Worm (Caenorhabditis elegans) whole organism, young adult: Measurements from ENCODE around the gene Y116F11B.7.

ENCODE experiments used
- F49E8.2 ChIP-seq: sonication (generic microtip); optimal IDR thresholded peaks from 3 replicates; lab custom pipeline; 2017; ENCODE audit warnings: missing genetic modification characterization, mild to moderate bottlenecking, missing compliant biosample characterization, antibody characterized with exemption, moderate library complexity; ENCODE audit not compliant: insufficient read depth
- K12H6.12 ChIP-seq: fragments of 200-800 bp; sonication (Bioruptor generic); optimal IDR thresholded peaks from 2 replicates; lab custom pipeline; 2018; ENCODE audit warnings: mild to moderate bottlenecking, missing genetic modification characterization, missing compliant biosample characterization
- attf-3 ChIP-seq: fragments of 200-800 bp; sonication (Bioruptor generic); conservative IDR thresholded peaks from 2 replicates; pipeline ENCODE4 v1.3.6; 2022; ENCODE audit warnings: missing genetic modification reagents, missing genetic modification characterization, missing compliant biosample characterization
- chd-7 ChIP-seq: sonication (generic microtip); optimal IDR thresholded peaks from 2 replicates; lab custom pipeline; 2016; ENCODE audit warnings: mild to moderate bottlenecking, missing genetic modification characterization, moderate library complexity, missing compliant biosample characterization
- dpl-1 ChIP-seq: fragments of 150-350 bp; optimal IDR thresholded peaks from 2 replicates; lab custom pipeline; 2014; ENCODE audit warnings: missing biosample characterization, missing genetic modification reagents, missing genetic modification characterization
- egl-44 ChIP-seq: fragments of 200-800 bp; sonication (Bioruptor generic); IDR thresholded peaks from 2 replicates; pipeline ENCODE4 v1.3.6; 2022; ENCODE audit warnings: missing genetic modification reagents, missing genetic modification characterization, missing compliant biosample characterization
- hlh-12 ChIP-seq: sonication (generic microtip); optimal IDR thresholded peaks from 2 replicates; lab custom pipeline; 2016; ENCODE audit warnings: missing genetic modification characterization, missing compliant biosample characterization
- lin-26 ChIP-seq: fragments of 200-800 bp; sonication (Bioruptor generic); IDR thresholded peaks from 2 replicates; pipeline ENCODE4 v1.3.6; 2022; ENCODE audit warnings: missing genetic modification reagents, missing genetic modification characterization, missing compliant biosample characterization
- lin-54 ChIP-seq: fragments of 200-800 bp; sonication (Bioruptor generic); optimal IDR thresholded peaks from 2 replicates; lab custom pipeline; 2018; ENCODE audit warnings: mild to moderate bottlenecking, missing genetic modification characterization, missing compliant biosample characterization
- madf-10 ChIP-seq: sonication (generic microtip); optimal IDR thresholded peaks from 2 replicates; lab custom pipeline; 2016; ENCODE audit warnings: mild to moderate bottlenecking, missing genetic modification characterization, missing compliant biosample characterization
- madf-6 ChIP-seq: fragments of 200-800 bp; sonication (Bioruptor generic); IDR thresholded peaks from 2 replicates; pipeline ENCODE4 v1.3.6; 2022; ENCODE audit warnings: missing genetic modification reagents, missing genetic modification characterization, missing compliant biosample characterization
- nhr-80 ChIP-seq: sonication (generic microtip); optimal IDR thresholded peaks from 2 replicates; lab custom pipeline; 2016; ENCODE audit warnings: missing genetic modification characterization, missing compliant biosample characterization
- pha-4 ChIP-seq: fragments of 150-350 bp; sonication (generic microtip); optimal IDR thresholded peaks from 2 replicates; lab custom pipeline; 2014; ENCODE audit warnings: missing biosample characterization, missing genetic modification reagents, missing genetic modification characterization

DNA sequence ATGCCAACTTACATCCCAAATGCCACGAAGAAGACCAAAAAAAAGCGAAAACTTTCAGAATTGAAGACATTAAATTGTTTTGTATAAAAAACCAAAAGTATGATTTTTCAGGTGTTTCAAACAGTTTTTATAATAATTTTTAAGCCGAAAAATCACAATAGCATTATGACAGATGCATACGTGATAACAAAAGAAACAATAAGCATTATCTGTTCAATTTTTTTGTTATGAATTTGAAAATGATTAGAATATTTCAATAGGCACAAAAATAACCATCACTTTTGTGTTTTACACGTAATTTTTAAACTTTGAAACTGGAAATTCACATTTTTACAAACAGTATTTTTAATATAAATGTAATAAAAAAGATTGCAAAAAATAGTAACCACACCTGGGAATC is 26.0 kb upstream of the Y116F11B.7 start, which contains the start of gene Y116F11B.17:
- TF ChIP-seq dpl-1 (GFP tag; lab: Kevin White, UChicago) (no peak), chd-7 (tag; lab: Kevin White, UChicago) (no peak), F49E8.2 (no peak), pha-4 (no peak), madf-10 (no peak), lin-26 (GFP tag; lab: Robert Waterston, UW) (no peak), nhr-80 (tag; lab: Kevin White, UChicago) (no peak), attf-3 (GFP tag; lab: Robert Waterston, UW) (no peak), madf-6 (GFP tag; lab: Robert Waterston, UW) (no peak), lin-54 (no peak), egl-44 (no peak), hlh-12 (tag; lab: Kevin White, UChicago) (no peak), K12H6.12 (tag; lab: Kevin White, UChicago) (no peak)
